Worm (Caenorhabditis elegans) whole organism, L3 larva: ENCODE results near the gene Y38H8A.2.
"Not testable (repeated sequence)": the region's sequence is repeated elsewhere in the genome, so short reads cannot be mapped to it uniquely, and the experiment has no call there.

Experiments
- ama-1 ChIP-seq: fragments of 150-350 bp; optimal IDR thresholded peaks from 2 replicates; lab custom pipeline; 2018
- ceh-82 ChIP-seq: fragments of 150-350 bp; optimal IDR thresholded peaks from 2 replicates; lab custom pipeline; 2014; ENCODE audit warnings: missing biosample characterization, missing genetic modification characterization
- ceh-9 ChIP-seq: sonication (generic microtip); optimal IDR thresholded peaks from 2 replicates; lab custom pipeline; 2018; ENCODE audit warnings: missing biosample characterization, missing genetic modification characterization
- nfya-1 ChIP-seq: sonication (generic microtip); optimal IDR thresholded peaks from 2 replicates; lab custom pipeline; 2017; ENCODE audit warnings: missing genetic modification characterization, mild to moderate bottlenecking, missing compliant biosample characterization, antibody characterized with exemption, moderate library complexity; ENCODE audit not compliant: insufficient read depth
- nhr-11 ChIP-seq: fragments of 150-350 bp; optimal IDR thresholded peaks from 2 replicates; lab custom pipeline; 2014; ENCODE audit warnings: missing biosample characterization, missing genetic modification characterization
- nhr-25 ChIP-seq: sonication (generic microtip); optimal IDR thresholded peaks from 2 replicates; lab custom pipeline; 2017; ENCODE audit warnings: missing biosample characterization, missing genetic modification characterization
- nhr-67 ChIP-seq: fragments of 150-350 bp; optimal IDR thresholded peaks from 2 replicates; lab custom pipeline; 2014; ENCODE audit warnings: missing biosample characterization, missing genetic modification characterization
- snpc-4 ChIP-seq: fragments of 150-350 bp; optimal IDR thresholded peaks from 2 replicates; lab custom pipeline; 2014; ENCODE audit warnings: missing biosample characterization, missing genetic modification characterization
- tbx-2 ChIP-seq: sonication (generic microtip); optimal IDR thresholded peaks from 2 replicates; lab custom pipeline; 2016; ENCODE audit warnings: mild to moderate bottlenecking, missing genetic modification characterization, missing compliant biosample characterization
- unc-62 ChIP-seq: fragments of 150-350 bp; sonication (generic microtip); optimal IDR thresholded peaks from 4 replicates; lab custom pipeline; 2014; ENCODE audit warnings: missing biosample characterization, missing genetic modification reagents, missing genetic modification characterization
- ztf-11 ChIP-seq: fragments of 150-350 bp; optimal IDR thresholded peaks from 2 replicates; lab custom pipeline; 2014; ENCODE audit warnings: missing biosample characterization, missing genetic modification characterization

DNA sequence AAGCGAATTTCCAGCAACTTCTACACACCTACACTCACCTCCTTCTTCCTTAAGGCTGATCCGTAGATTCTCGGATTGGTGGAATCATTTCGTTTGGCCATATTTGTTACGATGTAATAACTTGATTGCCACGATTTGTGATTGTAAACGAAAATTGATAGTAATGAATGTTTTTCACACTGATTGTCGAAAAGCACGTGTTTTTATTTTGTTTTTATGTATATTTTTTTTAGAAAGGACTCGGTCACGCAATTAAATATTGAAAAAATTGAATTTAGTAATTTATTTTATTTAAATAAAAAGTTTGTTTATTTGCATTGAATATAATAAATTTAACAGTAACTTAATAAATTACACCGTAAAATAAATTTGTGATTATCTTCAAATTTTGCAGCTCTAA lies 40.3 kb upstream of the Y38H8A.2 start, which contains the start of gene K09B11.5:
- TF ChIP-seq tbx-2 (tag; lab: Kevin White, UChicago); unc-62 (GFP tag; lab: Kevin White, UChicago); nhr-11 (tag; lab: Kevin White, UChicago); ztf-11 (tag; lab: Kevin White, UChicago); nhr-67 (tag; lab: Kevin White, UChicago); nfya-1 (tag; lab: Kevin White, UChicago); snpc-4 (tag; lab: Kevin White, UChicago); ama-1 (lab: Kevin White, UChicago); ceh-82 (tag; lab: Kevin White, UChicago); ceh-9 (tag; lab: Kevin White, UChicago); nhr-25 (tag; lab: Kevin White, UChicago): not testable (repeated sequence)
